Fruit fly (Drosophila melanogaster) ovary, adult (tissue): Measurements from ENCODE around the gene CG9356.

Experiments
- CG17801 ChIP-seq: fragments of 200-800 bp; optimal IDR thresholded peaks from 2 replicates; lab custom pipeline; 2019; ENCODE audit warnings: missing biosample characterization, mild to moderate bottlenecking, missing genetic modification characterization, moderate library complexity; ENCODE audit not compliant: partially characterized antibody

CG9356 gene

dm6 chr3R:9397890-9398289 lies 6.2 kb downstream of the CG9356 start, which contains the start of gene Or85f:
Gene Or85f, plus strand, starts transcription at chr3R:9398190.
- no peak for TF ChIP-seq CG17801 (GFP tag; lab: Kevin White, UChicago)

- TF ChIP-seq CG17801 (GFP tag; lab: Kevin White, UChicago), result no peak
These were observed 8.1 kb downstream of the CG9356 start for dm6 chr3R:9395998-9396397.

dm6 chr3R:9394385-9395042 lies 9.6 kb downstream of the CG9356 start, which contains the start of gene FER:
Gene FER, minus strand, starts transcription at chr3R:9394546.
- peak; percentile 37 for TF ChIP-seq CG17801 (GFP tag; lab: Kevin White, UChicago)

- no peak for TF ChIP-seq CG17801 (GFP tag; lab: Kevin White, UChicago)
These were observed 10.5 kb downstream of the CG9356 start for dm6 chr3R:9393542-9394025.

dm6 chr3R:9392421-9392820 lies 11.6 kb downstream of the CG9356 start:
- TF ChIP-seq CG17801 (GFP tag; lab: Kevin White, UChicago), result no peak

- no peak for TF ChIP-seq CG17801 (GFP tag; lab: Kevin White, UChicago)
These were observed 13.9 kb downstream of the CG9356 start for dm6 chr3R:9390201-9390600.

dm6 chr3R:9388972-9389371 lies 15.1 kb downstream of the CG9356 start:
- TF ChIP-seq CG17801 (GFP tag; lab: Kevin White, UChicago), result peak; percentile 21

dm6 chr3R:9388321-9388720 lies 15.7 kb downstream of the CG9356 start:
- TF ChIP-seq CG17801 (GFP tag; lab: Kevin White, UChicago), result no peak

dm6 chr3R:9387634-9388033 lies 16.4 kb downstream of the CG9356 start:
- no peak for TF ChIP-seq CG17801 (GFP tag; lab: Kevin White, UChicago)

- TF ChIP-seq CG17801 (GFP tag; lab: Kevin White, UChicago), result no peak
These were observed 18.1 kb downstream of the CG9356 start for dm6 chr3R:9385987-9386386.

- TF ChIP-seq CG17801 (GFP tag; lab: Kevin White, UChicago), result no peak
These were observed 23.1 kb downstream of the CG9356 start for dm6 chr3R:9380970-9381369.

dm6 chr3R:9378644-9379411 lies 25.2 kb downstream of the CG9356 start:
- no peak for TF ChIP-seq CG17801 (GFP tag; lab: Kevin White, UChicago)

- no peak for TF ChIP-seq CG17801 (GFP tag; lab: Kevin White, UChicago)
These were observed 27.3 kb downstream of the CG9356 start for dm6 chr3R:9376789-9377188.

- TF ChIP-seq CG17801 (GFP tag; lab: Kevin White, UChicago), result no peak
These were observed 33.7 kb downstream of the CG9356 start for dm6 chr3R:9370413-9370812.

- TF ChIP-seq CG17801 (GFP tag; lab: Kevin White, UChicago), result no peak
These were observed 38.1 kb downstream of the CG9356 start for dm6 chr3R:9365893-9366500.
